Worm (Caenorhabditis elegans): ENCODE data around the gene EEED8.15.

DNA sequence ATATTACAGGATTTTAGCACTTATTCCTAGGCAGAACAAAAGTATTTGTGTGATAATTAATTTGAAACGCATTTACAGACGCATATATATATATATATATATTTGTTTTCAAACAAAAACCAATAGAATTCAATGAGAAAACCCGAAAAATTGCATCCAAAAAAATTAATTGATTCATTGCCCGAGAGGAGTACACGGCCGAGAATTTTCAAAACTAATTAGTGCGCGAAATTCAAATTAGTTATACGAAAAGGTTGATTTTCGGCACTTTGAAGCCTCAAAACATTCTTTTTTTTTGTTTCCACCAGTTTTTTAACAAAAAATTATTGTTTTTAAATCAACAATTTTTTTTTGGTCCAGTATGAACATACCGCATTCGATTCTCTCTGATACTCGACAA is 27.6 kb upstream of the EEED8.15 start:
- TF ChIP-seq fkh-10 (GFP tag; optimal IDR thresholded peaks at IDR 0.05): no peak
- TF ChIP-seq ama-1 (optimal IDR thresholded peaks at IDR 0.05): no peak
- TF ChIP-seq nhr-11 (tag; optimal IDR thresholded peaks at IDR 0.05): no peak
- no peak for TF ChIP-seq unc-55 (GFP tag; optimal IDR thresholded peaks at IDR 0.05)
- TF ChIP-seq unc-42 (tag; optimal IDR thresholded peaks at IDR 0.05): no peak
- TF ChIP-seq ahr-1 (tag; optimal IDR thresholded peaks at IDR 0.05): no peak
- peak; percentile 2 for TF ChIP-seq elt-2 (tag; optimal IDR thresholded peaks at IDR 0.05)
- no peak for TF ChIP-seq unc-86 (tag; optimal IDR thresholded peaks at IDR 0.05)
- no peak for TF ChIP-seq pha-4 (tag; optimal IDR thresholded peaks at IDR 0.05)
- no peak for TF ChIP-seq Y22D7AL.16 (tag; optimal IDR thresholded peaks at IDR 0.05)
- TF ChIP-seq F13H6.1 (tag; optimal IDR thresholded peaks at IDR 0.05): no peak
- no peak for TF ChIP-seq nfya-1 (tag; optimal IDR thresholded peaks at IDR 0.05)
- no peak for TF ChIP-seq ceh-19 (GFP tag; optimal IDR thresholded peaks at IDR 0.05)
- TF ChIP-seq ets-4 (tag; optimal IDR thresholded peaks at IDR 0.05): no peak
